Fruit fly (Drosophila melanogaster) whole organism, embryonic: Measurements from ENCODE around the gene Gbs-76A.

ENCODE experiments used
- Asciz ChIP-seq: fragments of 200-800 bp; sonication (Bioruptor generic); optimal IDR thresholded peaks from 2 replicates; lab custom pipeline; 2017; ENCODE audit warnings: missing biosample characterization, mild to moderate bottlenecking, missing genetic modification characterization, missing genetic modification reagents
- Bgb ChIP-seq: fragments of 200-800 bp; sonication (Bioruptor generic); IDR thresholded peaks from 2 replicates; pipeline ENCODE4 v1.3.6; 2022; ENCODE audit warnings: missing biosample characterization, missing genetic modification characterization; ENCODE audit not compliant: partially characterized antibody
- Blimp-1 ChIP-seq: fragments of 200-800 bp; sonication (Bioruptor generic); optimal IDR thresholded peaks from 3 replicates; lab custom pipeline; 2018; ENCODE audit warnings: missing biosample characterization, missing genetic modification characterization, mild to moderate bottlenecking, moderate library complexity, missing genetic modification reagents
- CG11093 ChIP-seq: fragments of 200-800 bp; sonication (Bioruptor generic); IDR thresholded peaks from 3 replicates; pipeline ENCODE4 v1.3.6; 2022; ENCODE audit warnings: missing biosample characterization, missing genetic modification characterization
- CG11695 ChIP-seq: fragments of 200-800 bp; sonication (Bioruptor generic); IDR thresholded peaks from 3 replicates; pipeline ENCODE4 v1.3.6; 2022; ENCODE audit warnings: missing biosample characterization, missing genetic modification characterization
- CG1233 ChIP-seq: fragments of 200-800 bp; sonication (Bioruptor generic); optimal IDR thresholded peaks from 4 replicates; lab custom pipeline; 2018; ENCODE audit warnings: missing biosample characterization, mild to moderate bottlenecking, missing genetic modification characterization
- CG13894 ChIP-seq: fragments of 200-800 bp; sonication (Bioruptor generic); optimal IDR thresholded peaks from 3 replicates; lab custom pipeline; 2018; ENCODE audit warnings: missing biosample characterization, mild to moderate bottlenecking, missing genetic modification characterization, moderate library complexity
- CG14667 ChIP-seq: fragments of 200-800 bp; sonication (Bioruptor generic); IDR thresholded peaks from 2 replicates; pipeline ENCODE4 v1.3.6; 2022; ENCODE audit warnings: missing biosample characterization, missing genetic modification characterization
- CG15479 ChIP-seq: fragments of 200-800 bp; sonication (Bioruptor generic); optimal IDR thresholded peaks from 3 replicates; lab custom pipeline; 2019; ENCODE audit warnings: missing biosample characterization, mild to moderate bottlenecking, missing genetic modification characterization, moderate library complexity
- CG16779 ChIP-seq: fragments of 200-800 bp; sonication (Bioruptor generic); IDR thresholded peaks from 2 replicates; pipeline ENCODE4 v1.3.6; 2022; ENCODE audit warnings: missing biosample characterization, missing genetic modification characterization
- CG17361 ChIP-seq: fragments of 200-800 bp; sonication (Bioruptor generic); IDR thresholded peaks from 3 replicates; pipeline ENCODE4 v1.3.6; 2022; ENCODE audit warnings: missing biosample characterization, missing genetic modification characterization
- CG2199 ChIP-seq: fragments of 200-800 bp; sonication (Bioruptor generic); IDR thresholded peaks from 3 replicates; pipeline ENCODE4 v1.3.6; 2022; ENCODE audit warnings: missing biosample characterization, missing genetic modification characterization
- CG2712 ChIP-seq: fragments of 200-800 bp; optimal IDR thresholded peaks from 3 replicates; lab custom pipeline; 2019; ENCODE audit warnings: missing biosample characterization, mild to moderate bottlenecking, missing genetic modification characterization, moderate library complexity
- CG30431 ChIP-seq: fragments of 200-800 bp; sonication (Bioruptor generic); optimal IDR thresholded peaks from 2 replicates; lab custom pipeline; 2017; ENCODE audit warnings: missing biosample characterization, missing genetic modification characterization
- CG3163 ChIP-seq: fragments of 200-800 bp; sonication (Bioruptor generic); optimal IDR thresholded peaks from 3 replicates; lab custom pipeline; 2016; ENCODE audit warnings: missing biosample characterization, missing genetic modification characterization
- CG33213 ChIP-seq: fragments of 200-800 bp; sonication (Bioruptor generic); optimal IDR thresholded peaks from 3 replicates; lab custom pipeline; 2016; ENCODE audit warnings: missing biosample characterization, missing genetic modification characterization
- CG42726 ChIP-seq: fragments of 200-800 bp; sonication (Bioruptor generic); IDR thresholded peaks from 2 replicates; pipeline ENCODE4 v1.3.6; 2022; ENCODE audit warnings: missing biosample characterization, missing genetic modification characterization; ENCODE audit not compliant: partially characterized antibody
- CG5953 ChIP-seq: fragments of 200-800 bp; sonication (Bioruptor generic); IDR thresholded peaks from 2 replicates; pipeline ENCODE4 v1.3.6; 2022; ENCODE audit warnings: missing biosample characterization, missing genetic modification characterization
- CG8290 ChIP-seq, 3 experiments: fragments of 200-800 bp; sonication (Bioruptor generic); optimal IDR thresholded peaks; 2 replicates each; lab custom pipeline; 2016 to 2019; ENCODE audit warnings: missing biosample characterization in 3 of 3, missing genetic modification characterization in 3 of 3, mild to moderate bottlenecking in 2 of 3, moderate library complexity in 1 of 3
- CG8478 ChIP-seq: fragments of >200 bp; optimal IDR thresholded peaks from 2 replicates; lab custom pipeline; 2018
- CG9609 ChIP-seq: fragments of 200-800 bp; sonication (Bioruptor generic); optimal IDR thresholded peaks from 3 replicates; lab custom pipeline; 2016; ENCODE audit warnings: missing biosample characterization, missing genetic modification characterization
- CoRest ChIP-seq: fragments of 200-800 bp; sonication (Bioruptor generic); optimal IDR thresholded peaks from 3 replicates; lab custom pipeline; 2018; ENCODE audit warnings: missing biosample characterization, mild to moderate bottlenecking, missing genetic modification characterization, moderate library complexity
- D19B ChIP-seq: fragments of 200-800 bp; sonication (Bioruptor generic); optimal IDR thresholded peaks from 2 replicates; lab custom pipeline; 2017; ENCODE audit warnings: missing biosample characterization, mild to moderate bottlenecking, missing genetic modification characterization
- Ets65A ChIP-seq: fragments of 200-800 bp; sonication (Bioruptor generic); peaks from one replicate; lab custom pipeline; 2016; ENCODE audit warnings: missing biosample characterization, missing genetic modification characterization
- HLH3B ChIP-seq: fragments of 200-800 bp; sonication (Bioruptor generic); IDR thresholded peaks from 2 replicates; pipeline ENCODE4 v1.3.6; 2022; ENCODE audit warnings: missing biosample characterization, missing genetic modification characterization
- Hey ChIP-seq: fragments of 200-800 bp; sonication (Bioruptor generic); optimal IDR thresholded peaks from 3 replicates; lab custom pipeline; 2018; ENCODE audit warnings: missing biosample characterization, mild to moderate bottlenecking, missing genetic modification characterization
- HmgZ ChIP-seq: fragments of 200-800 bp; sonication (Bioruptor generic); optimal IDR thresholded peaks from 2 replicates; lab custom pipeline; 2018; ENCODE audit warnings: missing biosample characterization, mild to moderate bottlenecking, missing genetic modification characterization
- Med ChIP-seq: fragments of 200-800 bp; sonication (Bioruptor generic); peaks from one replicate; lab custom pipeline; 2016; ENCODE audit warnings: missing biosample characterization, missing genetic modification characterization, mild to moderate bottlenecking, inconsistent platforms, moderate library complexity
- Sox102F ChIP-seq: fragments of 200-800 bp; sonication (Bioruptor generic); optimal IDR thresholded peaks from 2 replicates; lab custom pipeline; 2018; ENCODE audit warnings: missing biosample characterization, mild to moderate bottlenecking, missing genetic modification characterization, moderate library complexity
- Stat92E ChIP-seq, 3 experiments: fragments of >200 bp in 2 of 3; fragments of 200-800 bp in 1 of 3; sonication (Bioruptor generic) in 1 of 3; optimal IDR thresholded peaks; 2 replicates each; lab custom pipeline; 2017 to 2019; ENCODE audit warnings: missing biosample characterization in 3 of 3, missing genetic modification characterization in 3 of 3, mild to moderate bottlenecking in 1 of 3, moderate library complexity in 1 of 3
- Trl ChIP-seq, 3 experiments: fragments of >200 bp in 2 of 3; fragments of 200-800 bp in 1 of 3; sonication (Bioruptor generic) in 1 of 3; optimal IDR thresholded peaks; 2 replicates in 1 of 3; 3 replicates in 2 of 3; lab custom pipeline; 2016 to 2017; ENCODE audit warnings: missing biosample characterization in 1 of 3, missing genetic modification characterization in 1 of 3
- abd-A ChIP-seq: fragments of 200-800 bp; sonication (Bioruptor generic); optimal IDR thresholded peaks from 3 replicates; lab custom pipeline; 2019; ENCODE audit warnings: missing biosample characterization, mild to moderate bottlenecking, missing genetic modification characterization, moderate library complexity
- al ChIP-seq: fragments of 200-800 bp; sonication (Bioruptor generic); IDR thresholded peaks from 2 replicates; pipeline ENCODE4 v1.3.6; 2022; ENCODE audit warnings: missing biosample characterization, missing genetic modification characterization
- bab2 ChIP-seq: fragments of 200-800 bp; sonication (Bioruptor generic); optimal IDR thresholded peaks from 2 replicates; lab custom pipeline; 2016; ENCODE audit warnings: missing biosample characterization, missing genetic modification characterization
- chif ChIP-seq, 2 experiments: fragments of 200-800 bp; sonication (Bioruptor generic); optimal IDR thresholded peaks; 3 replicates each; lab custom pipeline; 2016; ENCODE audit warnings: missing biosample characterization in 2 of 2, missing genetic modification characterization in 2 of 2
- crol ChIP-seq: fragments of 200-800 bp; sonication (Bioruptor generic); IDR thresholded peaks from 2 replicates; pipeline ENCODE4 v1.3.6; 2022; ENCODE audit warnings: missing biosample characterization, missing genetic modification characterization
- eve ChIP-seq, 2 experiments: fragments of >200 bp; optimal IDR thresholded peaks; 2 replicates each; lab custom pipeline; 2017; ENCODE audit warnings: missing biosample characterization in 2 of 2, missing genetic modification characterization in 2 of 2
- ewg ChIP-seq: fragments of 200-800 bp; sonication (Bioruptor generic); optimal IDR thresholded peaks from 3 replicates; lab custom pipeline; 2017; ENCODE audit warnings: mild to moderate bottlenecking, missing biosample characterization, missing genetic modification reagents, missing genetic modification characterization
- fd102C ChIP-seq: fragments of 200-800 bp; sonication (Bioruptor generic); optimal IDR thresholded peaks from 2 replicates; lab custom pipeline; 2018; ENCODE audit warnings: missing biosample characterization, mild to moderate bottlenecking, missing genetic modification characterization, moderate library complexity
- fd3F ChIP-seq: fragments of 200-800 bp; sonication (Bioruptor generic); optimal IDR thresholded peaks from 2 replicates; lab custom pipeline; 2018; ENCODE audit warnings: missing biosample characterization, mild to moderate bottlenecking, missing genetic modification characterization, moderate library complexity
- lov ChIP-seq, 2 experiments: fragments of 200-800 bp in 1 of 2; fragments of >200 bp in 1 of 2; sonication (Bioruptor generic) in 1 of 2; IDR thresholded peaks in 1 of 2; optimal IDR thresholded peaks in 1 of 2; 2 replicates in 1 of 2; 3 replicates in 1 of 2; pipeline versions ENCODE4 v1.3.6 to Lab custom; 2017 to 2022; ENCODE audit warnings: missing biosample characterization in 1 of 2, missing genetic modification characterization in 1 of 2
- nerfin-2 ChIP-seq: fragments of 200-800 bp; sonication (Bioruptor generic); IDR thresholded peaks from 2 replicates; pipeline ENCODE4 v1.3.6; 2022; ENCODE audit warnings: missing biosample characterization, missing genetic modification characterization; ENCODE audit not compliant: partially characterized antibody
- pnt ChIP-seq: fragments of 200-800 bp; sonication (Bioruptor generic); optimal IDR thresholded peaks from 3 replicates; lab custom pipeline; 2016; ENCODE audit warnings: missing biosample characterization, missing genetic modification characterization
- sd ChIP-seq: fragments of 200-800 bp; sonication (Bioruptor generic); optimal IDR thresholded peaks from 3 replicates; lab custom pipeline; 2018; ENCODE audit warnings: missing biosample characterization, mild to moderate bottlenecking, missing genetic modification characterization, moderate library complexity
- sisA ChIP-seq: fragments of 200-800 bp; sonication (Bioruptor generic); IDR thresholded peaks from 2 replicates; pipeline ENCODE4 v1.3.6; 2022; ENCODE audit warnings: missing biosample characterization, missing genetic modification characterization
- sr ChIP-seq: fragments of 200-800 bp; sonication (Bioruptor generic); IDR thresholded peaks from 3 replicates; pipeline ENCODE4 v1.3.6; 2022; ENCODE audit warnings: missing biosample characterization, missing genetic modification characterization
- tio ChIP-seq: fragments of 200-800 bp; sonication (Bioruptor generic); optimal IDR thresholded peaks from 2 replicates; lab custom pipeline; 2017; ENCODE audit warnings: missing biosample characterization, missing genetic modification characterization, inconsistent platforms
- trh ChIP-seq: fragments of 200-800 bp; sonication (Bioruptor generic); optimal IDR thresholded peaks from 2 replicates; lab custom pipeline; 2016; ENCODE audit warnings: missing biosample characterization, missing genetic modification characterization
- zen ChIP-seq: fragments of 200-800 bp; sonication (Bioruptor generic); optimal IDR thresholded peaks from 3 replicates; lab custom pipeline; 2018; ENCODE audit warnings: missing biosample characterization, mild to moderate bottlenecking, missing genetic modification characterization, moderate library complexity

Gbs-76A gene

DNA sequence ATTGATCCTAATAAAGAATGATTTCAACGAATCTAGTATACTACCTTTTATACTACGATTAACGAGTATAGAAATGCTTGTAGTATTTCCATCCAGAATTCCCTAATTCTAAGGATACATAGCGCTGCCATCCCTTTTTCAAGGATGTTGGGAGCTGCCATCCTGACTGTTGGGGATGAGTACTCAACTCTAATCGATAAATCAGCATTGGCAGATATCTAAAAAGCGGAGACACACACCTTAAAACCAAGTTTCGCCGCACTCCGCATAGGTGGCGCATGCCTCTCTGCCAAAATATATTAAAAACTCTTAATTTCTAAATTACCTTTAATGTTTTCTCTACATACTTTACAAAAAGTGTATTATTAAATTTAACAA, 1.7 kb upstream of the Gbs-76A start, which contains the start of gene fal (continued):
- 0 out of 2 replicates have a peak, but pooled peaks have one; percentile 17 for TF ChIP-seq nerfin-2
- TF ChIP-seq CG8478 (lab: Kevin White, UChicago): no peak
- no peak for TF ChIP-seq trh (GFP tag; lab: Kevin White, UChicago)
- TF ChIP-seq CG1233 (GFP tag; lab: Kevin White, UChicago): no peak
- TF ChIP-seq fd102C (GFP tag; lab: Kevin White, UChicago): no peak
- no peak for TF ChIP-seq sd
- TF ChIP-seq CG5953: no peak
- TF ChIP-seq Sox102F (GFP tag; lab: Kevin White, UChicago): no peak
- TF ChIP-seq CoRest: no peak
- TF ChIP-seq CG16779 (GFP tag; lab: Robert Waterston, UW): no peak
- TF ChIP-seq HLH3B (GFP tag; lab: Robert Waterston, UW): no peak
- TF ChIP-seq al (GFP tag; lab: Robert Waterston, UW): no peak
- TF ChIP-seq Bgb (GFP tag; lab: Robert Waterston, UW): peak; percentile 64
- TF ChIP-seq CG11695 (GFP tag; lab: Robert Waterston, UW): no peak
- TF ChIP-seq CG42726: peak; percentile 59; the same call in 1 of the 2 replicates
- TF ChIP-seq Ets65A (GFP tag; lab: Kevin White, UChicago): peak; percentile 87
- no peak for TF ChIP-seq eve (GFP tag; optimal IDR thresholded peaks at IDR 0.05; lab: Kevin White, UChicago)
- TF ChIP-seq abd-A: no peak
- no peak for TF ChIP-seq CG30431 (GFP tag; lab: Kevin White, UChicago)
- no peak for TF ChIP-seq tio (GFP tag; lab: Kevin White, UChicago)

DNA sequence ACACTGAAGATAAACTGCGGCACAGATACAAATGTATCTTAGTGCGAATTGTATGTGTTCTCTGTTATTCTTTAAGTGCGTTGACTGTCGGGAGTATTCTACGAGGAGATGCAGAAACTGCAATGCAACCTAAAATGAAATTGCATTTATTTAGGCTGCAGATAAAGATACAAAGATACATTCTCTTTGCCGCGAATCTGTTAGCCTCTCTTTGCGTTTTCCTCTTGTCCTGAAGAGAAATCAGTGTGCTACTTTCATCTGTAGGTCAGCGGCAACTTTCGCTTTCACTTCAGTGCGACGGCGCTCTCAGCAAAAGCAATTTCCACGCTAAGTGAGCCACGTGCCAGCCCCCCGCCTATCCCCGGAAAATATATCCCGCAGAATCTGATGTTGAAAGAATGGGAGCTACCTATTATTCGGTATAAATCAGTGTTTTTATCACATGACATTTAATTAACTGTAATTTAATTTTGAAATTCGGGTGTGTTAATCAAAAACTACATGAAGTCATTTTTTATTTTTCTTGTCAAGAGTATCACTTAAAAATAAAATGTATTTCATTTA, 694 bp upstream of the Gbs-76A start:
- TF ChIP-seq CG33213: no peak
- peak; percentile 25 for TF ChIP-seq fd102C (GFP tag; lab: Kevin White, UChicago)
- no peak for TF ChIP-seq bab2 (GFP tag; lab: Kevin White, UChicago)
- peak; percentile 65 for TF ChIP-seq ewg
- 0 out of 3 replicates have a peak, but pooled peaks have one; percentile 17 for TF ChIP-seq CG2199 (GFP tag; lab: Robert Waterston, UW)
- peak; percentile 22 for TF ChIP-seq abd-A
- peak; percentile 99 for TF ChIP-seq CG13894 (tag; lab: Kevin White, UChicago)
- TF ChIP-seq Stat92E (GFP tag; optimal IDR thresholded peaks at IDR 0.05; lab: Kevin White, UChicago): no peak
- no peak for TF ChIP-seq CG2712 (tag; lab: Kevin White, UChicago)
- TF ChIP-seq CG3163 (GFP tag; lab: Kevin White, UChicago): peak; percentile 93
- TF ChIP-seq CG11093 (GFP tag; lab: Robert Waterston, UW): no peak
- TF ChIP-seq CG8290 (GFP tag; optimal IDR thresholded peaks at IDR 0.05; lab: Kevin White, UChicago): no peak
- peak in 1 of 2 experiments; percentile 36 for TF ChIP-seq CG8290 (tag; optimal IDR thresholded peaks at IDR 0.05; lab: Kevin White, UChicago)
- TF ChIP-seq Blimp-1 (GFP tag; lab: Kevin White, UChicago): peak; percentile 97
- TF ChIP-seq CG14667 (GFP tag; lab: Robert Waterston, UW): no peak
- no peak for TF ChIP-seq pnt (GFP tag; lab: Kevin White, UChicago)
- peak; percentile 93 for TF ChIP-seq Hey (tag; lab: Kevin White, UChicago)
- no peak for TF ChIP-seq sr (GFP tag; lab: Robert Waterston, UW)
- no peak for TF ChIP-seq CG9609 (GFP tag; lab: Kevin White, UChicago)
- TF ChIP-seq zen (tag; lab: Kevin White, UChicago): no peak
- TF ChIP-seq Asciz (GFP tag; lab: Kevin White, UChicago): no peak
- no peak for TF ChIP-seq chif (GFP tag; optimal IDR thresholded peaks at IDR 0.05; lab: Kevin White, UChicago)
- peak in 1 of 2 experiments; percentile 25 for TF ChIP-seq Trl (optimal IDR thresholded peaks at IDR 0.05; lab: Kevin White, UChicago)
- no peak for TF ChIP-seq Trl (GFP tag; optimal IDR thresholded peaks at IDR 0.05; lab: Kevin White, UChicago)
- TF ChIP-seq CG15479: peak; percentile 74
- peak; percentile 70 for TF ChIP-seq D19B (GFP tag; lab: Kevin White, UChicago)
- TF ChIP-seq Med (GFP tag; lab: Kevin White, UChicago): peak; percentile 47
- no peak for TF ChIP-seq fd3F
- no peak for TF ChIP-seq CG17361 (GFP tag; lab: Robert Waterston, UW)
- TF ChIP-seq HmgZ (tag; lab: Kevin White, UChicago): no peak
- TF ChIP-seq lov (optimal IDR thresholded peaks at IDR 0.05; lab: Kevin White, UChicago): no peak
- TF ChIP-seq lov (GFP tag; IDR thresholded peaks at IDR 0.05; lab: Robert Waterston, UW): no peak
- peak; percentile 86 for TF ChIP-seq crol (GFP tag; lab: Robert Waterston, UW)
- TF ChIP-seq sisA: no peak
